Worm (Caenorhabditis elegans) whole organism, midembryonic: ENCODE measurements around the gene srbc-3.

Experiments
- T22C8.4 ChIP-seq: fragments of 200-800 bp; sonication (Bioruptor generic); IDR thresholded peaks from 2 replicates; pipeline ENCODE4 v1.3.6; 2022; ENCODE audit warnings: missing genetic modification characterization, missing compliant biosample characterization
- cog-1 ChIP-seq: sonication (generic microtip); optimal IDR thresholded peaks from 2 replicates; lab custom pipeline; 2016; ENCODE audit warnings: missing genetic modification characterization, missing compliant biosample characterization
- flt-1 ChIP-seq: fragments of 200-800 bp; sonication (Bioruptor generic); IDR thresholded peaks from 2 replicates; pipeline ENCODE4 v1.3.6; 2022; ENCODE audit warnings: missing genetic modification characterization, missing compliant biosample characterization
- klf-2 ChIP-seq: fragments of 200-800 bp; sonication (Bioruptor generic); conservative IDR thresholded peaks from 2 replicates; pipeline ENCODE4 v1.3.6; 2022; ENCODE audit warnings: missing genetic modification reagents, missing genetic modification characterization, missing compliant biosample characterization
- med-1 ChIP-seq: sonication (generic microtip); optimal IDR thresholded peaks from 2 replicates; lab custom pipeline; 2017; ENCODE audit warnings: missing genetic modification characterization, mild to moderate bottlenecking, missing compliant biosample characterization, antibody characterized with exemption, missing genetic modification reagents; ENCODE audit not compliant: insufficient read depth
- ref-1 ChIP-seq: fragments of 200-800 bp; sonication (Bioruptor generic); conservative IDR thresholded peaks from 2 replicates; pipeline ENCODE4 v1.3.6; 2022; ENCODE audit warnings: missing genetic modification reagents, missing genetic modification characterization, missing compliant biosample characterization
- tab-1 ChIP-seq: fragments of 200-800 bp; sonication (Bioruptor generic); IDR thresholded peaks from 2 replicates; pipeline ENCODE4 v1.3.6; 2022; ENCODE audit warnings: missing genetic modification characterization, missing compliant biosample characterization
- ztf-23 ChIP-seq: fragments of 200-800 bp; sonication (Bioruptor generic); IDR thresholded peaks from 2 replicates; pipeline ENCODE4 v1.3.6; 2022; ENCODE audit warnings: missing genetic modification reagents, missing genetic modification characterization, missing compliant biosample characterization
- ztf-29 ChIP-seq: fragments of 200-800 bp; sonication (Bioruptor generic); IDR thresholded peaks from 2 replicates; pipeline ENCODE4 v1.3.6; 2022; ENCODE audit warnings: missing genetic modification reagents, missing genetic modification characterization, missing compliant biosample characterization

Gene srbc-3

ce11 chrV:3297764-3298163 is 10.5 kb upstream of the srbc-3 start, which contains the start of gene srx-122:
Gene srx-122 (minus strand): TSS chrV:3297864.
- TF ChIP-seq ref-1 (no peak), klf-2 (GFP tag; lab: Robert Waterston, UW) (no peak), med-1 (no peak), tab-1 (GFP tag; lab: Robert Waterston, UW) (no peak), cog-1 (no peak), flt-1 (GFP tag; lab: Robert Waterston, UW) (no peak), ztf-29 (GFP tag; lab: Robert Waterston, UW) (no peak), T22C8.4 (GFP tag; lab: Robert Waterston, UW) (no peak), ztf-23 (GFP tag; lab: Robert Waterston, UW) (no peak)

- TF ChIP-seq tab-1 (GFP tag; lab: Robert Waterston, UW) (no peak), ref-1 (no peak), cog-1 (no peak), ztf-23 (GFP tag; lab: Robert Waterston, UW) (no peak), klf-2 (GFP tag; lab: Robert Waterston, UW) (no peak), flt-1 (GFP tag; lab: Robert Waterston, UW) (no peak), ztf-29 (GFP tag; lab: Robert Waterston, UW) (no peak), T22C8.4 (GFP tag; lab: Robert Waterston, UW) (no peak), med-1 (no peak)
Observed at ce11 chrV:3299437-3299836, 8.8 kb upstream of the srbc-3 start.

ce11 chrV:3301898-3302297 is 6.4 kb upstream of the srbc-3 start, which contains the start of gene srbc-1:
Gene srbc-1 (minus strand): TSS chrV:3301998.
- TF ChIP-seq flt-1 (GFP tag; lab: Robert Waterston, UW) (no peak), ztf-29 (GFP tag; lab: Robert Waterston, UW) (no peak), cog-1 (no peak), tab-1 (GFP tag; lab: Robert Waterston, UW) (no peak), ztf-23 (GFP tag; lab: Robert Waterston, UW) (no peak), med-1 (no peak), ref-1 (no peak), klf-2 (GFP tag; lab: Robert Waterston, UW) (no peak), T22C8.4 (GFP tag; lab: Robert Waterston, UW) (no peak)

ce11 chrV:3312067-3312666 is 3.9 kb downstream of the srbc-3 start, which contains the start of gene arrd-18:
Gene arrd-18 (minus strand): TSS chrV:3312117.
- TF ChIP-seq flt-1 (GFP tag; lab: Robert Waterston, UW), result no peak
- no peak for TF ChIP-seq T22C8.4 (GFP tag; lab: Robert Waterston, UW)
- TF ChIP-seq tab-1 (GFP tag; lab: Robert Waterston, UW), result no peak
- TF ChIP-seq med-1, result no peak
- TF ChIP-seq ztf-29 (GFP tag; lab: Robert Waterston, UW), result no peak
- no peak for TF ChIP-seq ref-1
- no peak for TF ChIP-seq klf-2 (GFP tag; lab: Robert Waterston, UW)

ce11 chrV:3315308-3315707 is 7.0 kb downstream of the srbc-3 start, which contains the start of gene arrd-19:
Gene arrd-19 (minus strand): TSS chrV:3315516.
- TF ChIP-seq tab-1 (GFP tag; lab: Robert Waterston, UW), result no peak
- no peak for TF ChIP-seq ztf-23 (GFP tag; lab: Robert Waterston, UW)
- no peak for TF ChIP-seq ztf-29 (GFP tag; lab: Robert Waterston, UW)
- no peak for TF ChIP-seq med-1
- TF ChIP-seq cog-1, result no peak
- no peak for TF ChIP-seq T22C8.4 (GFP tag; lab: Robert Waterston, UW)
- no peak for TF ChIP-seq klf-2 (GFP tag; lab: Robert Waterston, UW)
- TF ChIP-seq ref-1, result no peak
- no peak for TF ChIP-seq flt-1 (GFP tag; lab: Robert Waterston, UW)

- TF ChIP-seq flt-1 (GFP tag; lab: Robert Waterston, UW), result no peak
- no peak for TF ChIP-seq tab-1 (GFP tag; lab: Robert Waterston, UW)
- no peak for TF ChIP-seq ref-1
- no peak for TF ChIP-seq ztf-23 (GFP tag; lab: Robert Waterston, UW)
- TF ChIP-seq ztf-29 (GFP tag; lab: Robert Waterston, UW), result no peak
- TF ChIP-seq cog-1, result no peak
- TF ChIP-seq T22C8.4 (GFP tag; lab: Robert Waterston, UW), result no peak
- no peak for TF ChIP-seq klf-2 (GFP tag; lab: Robert Waterston, UW)
- TF ChIP-seq med-1, result no peak
Observed at ce11 chrV:3316108-3316507, 7.8 kb downstream of the srbc-3 start, which contains the start of gene F35F10.1. Gene F35F10.1 (plus strand): TSS chrV:3316307.

ce11 chrV:3318975-3319374 is 10.7 kb downstream of the srbc-3 start, which contains the start of gene F35F10.13:
Gene F35F10.13 (minus strand): TSS chrV:3319075.
- TF ChIP-seq cog-1 (no peak), klf-2 (GFP tag; lab: Robert Waterston, UW) (no peak), ztf-29 (GFP tag; lab: Robert Waterston, UW) (no peak), flt-1 (GFP tag; lab: Robert Waterston, UW) (no peak), T22C8.4 (GFP tag; lab: Robert Waterston, UW) (no peak), ref-1 (no peak), ztf-23 (GFP tag; lab: Robert Waterston, UW) (no peak), tab-1 (GFP tag; lab: Robert Waterston, UW) (no peak), med-1 (no peak)

ce11 chrV:3320005-3320404 is 11.7 kb downstream of the srbc-3 start, which contains the start of gene F35F10.14:
Gene F35F10.14 (minus strand): TSS chrV:3320105.
- no peak for TF ChIP-seq T22C8.4 (GFP tag; lab: Robert Waterston, UW)
- TF ChIP-seq cog-1, result no peak
- TF ChIP-seq flt-1 (GFP tag; lab: Robert Waterston, UW), result no peak

- TF ChIP-seq ref-1 (no peak), flt-1 (GFP tag; lab: Robert Waterston, UW) (no peak), T22C8.4 (GFP tag; lab: Robert Waterston, UW) (no peak), tab-1 (GFP tag; lab: Robert Waterston, UW) (no peak), klf-2 (GFP tag; lab: Robert Waterston, UW) (no peak), med-1 (no peak), cog-1 (no peak)
Observed at ce11 chrV:3320432-3320831, 12.2 kb downstream of the srbc-3 start, which contains the start of gene C17B7.14. Gene C17B7.14 (minus strand): TSS chrV:3320532.

- TF ChIP-seq med-1 (no peak), flt-1 (GFP tag; lab: Robert Waterston, UW) (no peak), cog-1 (no peak), tab-1 (GFP tag; lab: Robert Waterston, UW) (no peak), ztf-29 (GFP tag; lab: Robert Waterston, UW) (no peak), T22C8.4 (GFP tag; lab: Robert Waterston, UW) (no peak), klf-2 (GFP tag; lab: Robert Waterston, UW) (no peak), ztf-23 (GFP tag; lab: Robert Waterston, UW) (no peak), ref-1 (no peak)
Observed at ce11 chrV:3324178-3324577, 15.9 kb downstream of the srbc-3 start, which contains the start of gene C17B7.8. Gene C17B7.8 (minus strand): TSS chrV:3324278.
